Worm (Caenorhabditis elegans) whole organism, L4 larva: ENCODE results near the gene srw-67.
A peak's percentile ranks its signal among the peaks of the same experiment; 100 is the strongest.

Experiments
- F10B5.3 ChIP-seq: sonication (generic microtip); optimal IDR thresholded peaks from 2 replicates; lab custom pipeline; 2016; ENCODE audit warnings: mild to moderate bottlenecking, missing genetic modification characterization, missing compliant biosample characterization
- F26F4.8 ChIP-seq: fragments of 200-800 bp; sonication (Bioruptor generic); conservative IDR thresholded peaks from 2 replicates; pipeline ENCODE4 v1.3.6; 2022; ENCODE audit warnings: missing genetic modification characterization, missing compliant biosample characterization
- F37D6.2 ChIP-seq: sonication (generic microtip); optimal IDR thresholded peaks from 2 replicates; lab custom pipeline; 2016; ENCODE audit warnings: mild to moderate bottlenecking, missing genetic modification characterization, missing compliant biosample characterization
- Y105C5A.15 ChIP-seq: fragments of 200-800 bp; sonication (Bioruptor generic); IDR thresholded peaks from 2 replicates; pipeline ENCODE4 v1.3.6; 2022; ENCODE audit warnings: missing genetic modification characterization, missing compliant biosample characterization
- Y48G9A.11 ChIP-seq: fragments of 200-800 bp; sonication (Bioruptor generic); IDR thresholded peaks from 2 replicates; pipeline ENCODE4 v1.3.6; 2022; ENCODE audit warnings: missing genetic modification reagents, missing genetic modification characterization, missing compliant biosample characterization
- Y5F2A.4 ChIP-seq: fragments of 200-800 bp; sonication (Bioruptor generic); optimal IDR thresholded peaks from 2 replicates; lab custom pipeline; 2018; ENCODE audit warnings: mild to moderate bottlenecking, missing genetic modification characterization, missing compliant biosample characterization
- ZK337.2 ChIP-seq: fragments of 200-800 bp; sonication (Bioruptor generic); IDR thresholded peaks from 2 replicates; pipeline ENCODE4 v1.3.6; 2022; ENCODE audit warnings: missing genetic modification reagents, missing genetic modification characterization, missing compliant biosample characterization
- aha-1 ChIP-seq: fragments of 150-350 bp; peaks from one replicate; lab custom pipeline; 2014; ENCODE audit warnings: missing biosample characterization, missing genetic modification characterization
- arid-1 ChIP-seq: fragments of 200-800 bp; sonication (Bioruptor generic); conservative IDR thresholded peaks from 2 replicates; pipeline ENCODE4 v1.3.6; 2022; ENCODE audit warnings: missing genetic modification reagents, missing genetic modification characterization, missing compliant biosample characterization
- ceh-32 ChIP-seq: sonication (generic microtip); optimal IDR thresholded peaks from 2 replicates; lab custom pipeline; 2016; ENCODE audit warnings: mild to moderate bottlenecking, missing genetic modification characterization, missing compliant biosample characterization; ENCODE audit not compliant: poor library complexity
- ceh-62 ChIP-seq: sonication (generic microtip); optimal IDR thresholded peaks from 2 replicates; lab custom pipeline; 2017; ENCODE audit warnings: missing biosample characterization, missing genetic modification characterization
- ceh-82 ChIP-seq: sonication (generic microtip); optimal IDR thresholded peaks from 2 replicates; lab custom pipeline; 2017; ENCODE audit warnings: missing biosample characterization, missing genetic modification characterization
- ctbp-1 ChIP-seq: fragments of 200-800 bp; sonication (Bioruptor generic); IDR thresholded peaks from 2 replicates; pipeline ENCODE4 v1.3.6; 2022; ENCODE audit warnings: missing genetic modification reagents, missing genetic modification characterization, missing compliant biosample characterization
- daf-16 ChIP-seq, 3 experiments: sonication (generic microtip); optimal IDR thresholded peaks; 2 replicates each; lab custom pipeline; 2016 to 2017; ENCODE audit warnings: missing genetic modification characterization in 3 of 3, missing genetic modification reagents in 3 of 3, mild to moderate bottlenecking in 2 of 3, missing compliant biosample characterization in 2 of 3, missing biosample characterization in 1 of 3, moderate library complexity in 1 of 3
- daf-19 ChIP-seq: fragments of 200-800 bp; sonication (Bioruptor generic); conservative IDR thresholded peaks from 2 replicates; pipeline ENCODE4 v1.3.6; 2022; ENCODE audit warnings: missing genetic modification characterization, missing compliant biosample characterization
- dmd-8 ChIP-seq: fragments of 200-800 bp; sonication (Bioruptor generic); IDR thresholded peaks from 2 replicates; pipeline ENCODE4 v1.3.6; 2022; ENCODE audit warnings: missing genetic modification characterization, missing compliant biosample characterization
- dve-1 ChIP-seq: sonication (generic microtip); optimal IDR thresholded peaks from 2 replicates; lab custom pipeline; 2017; ENCODE audit warnings: antibody characterized with exemption, mild to moderate bottlenecking, missing genetic modification characterization, missing compliant biosample characterization; ENCODE audit not compliant: insufficient read depth
- egl-27 ChIP-seq: sonication (generic microtip); optimal IDR thresholded peaks from 3 replicates; lab custom pipeline; 2017; ENCODE audit warnings: missing biosample characterization, missing genetic modification reagents, missing genetic modification characterization
- gei-8 ChIP-seq: fragments of 200-800 bp; sonication (Bioruptor generic); optimal IDR thresholded peaks from 2 replicates; lab custom pipeline; 2018; ENCODE audit warnings: mild to moderate bottlenecking, missing genetic modification characterization, missing compliant biosample characterization
- jun-1 ChIP-seq: fragments of 150-350 bp; optimal IDR thresholded peaks from 2 replicates; lab custom pipeline; 2014; ENCODE audit warnings: missing biosample characterization, missing genetic modification reagents, missing genetic modification characterization
- lin-15B ChIP-seq: fragments of 150-350 bp; sonication (generic microtip); optimal IDR thresholded peaks from 3 replicates; lab custom pipeline; 2014; ENCODE audit warnings: missing biosample characterization, missing genetic modification characterization
- lin-38 ChIP-seq: fragments of 200-800 bp; sonication (Bioruptor generic); IDR thresholded peaks from 2 replicates; pipeline ENCODE4 v1.3.6; 2022; ENCODE audit warnings: missing genetic modification reagents, missing genetic modification characterization, missing compliant biosample characterization
- mdl-1 ChIP-seq, 2 experiments: fragments of 150-350 bp in 1 of 2; sonication (generic microtip) in 1 of 2; optimal IDR thresholded peaks; 2 replicates each; lab custom pipeline; 2014 to 2017; ENCODE audit warnings: missing biosample characterization in 2 of 2, missing genetic modification characterization in 2 of 2
- nhr-28 ChIP-seq: fragments of 150-350 bp; optimal IDR thresholded peaks from 2 replicates; lab custom pipeline; 2014; ENCODE audit warnings: missing biosample characterization, missing genetic modification characterization
- pha-4 ChIP-seq, 2 experiments: fragments of 150-350 bp in 1 of 2; fragments of 200-800 bp in 1 of 2; sonication (Bioruptor generic) in 1 of 2; IDR thresholded peaks in 1 of 2; optimal IDR thresholded peaks in 1 of 2; 2 replicates each; pipeline versions ENCODE4 v1.3.6 to Lab custom; 2014 to 2022; ENCODE audit warnings: missing genetic modification characterization in 2 of 2, missing genetic modification reagents in 2 of 2, missing biosample characterization in 1 of 2, missing compliant biosample characterization in 1 of 2
- pqm-1 ChIP-seq: sonication (generic microtip); optimal IDR thresholded peaks from 2 replicates; lab custom pipeline; 2017; ENCODE audit warnings: missing biosample characterization, missing genetic modification characterization
- rbr-2 ChIP-seq: sonication (generic microtip); optimal IDR thresholded peaks from 2 replicates; lab custom pipeline; 2016; ENCODE audit warnings: missing genotype, missing genetic modification characterization, missing compliant biosample characterization
- sdz-12 ChIP-seq: fragments of 200-800 bp; sonication (Bioruptor generic); optimal IDR thresholded peaks from 2 replicates; lab custom pipeline; 2018; ENCODE audit warnings: mild to moderate bottlenecking, missing genetic modification characterization, missing compliant biosample characterization
- set-16 ChIP-seq: fragments of 200-800 bp; sonication (Bioruptor generic); IDR thresholded peaks from 2 replicates; pipeline ENCODE4 v1.3.6; 2022; ENCODE audit warnings: missing genetic modification reagents, missing genetic modification characterization, missing compliant biosample characterization
- skn-1 ChIP-seq: fragments of 150-350 bp; optimal IDR thresholded peaks from 2 replicates; lab custom pipeline; 2014; ENCODE audit warnings: missing biosample characterization, missing genetic modification characterization
- snpc-4 ChIP-seq: fragments of 150-350 bp; optimal IDR thresholded peaks from 2 replicates; lab custom pipeline; 2014; ENCODE audit warnings: missing biosample characterization, missing genetic modification characterization
- unc-62 ChIP-seq, 3 experiments: fragments of 150-350 bp in 1 of 3; sonication (generic microtip); optimal IDR thresholded peaks in 2 of 3; peaks in 1 of 3; 1 replicate in 1 of 3; 2 replicates in 2 of 3; lab custom pipeline; 2014 to 2017; ENCODE audit warnings: missing biosample characterization in 3 of 3, missing genetic modification characterization in 3 of 3, missing genetic modification reagents in 3 of 3, missing genotype in 1 of 3
- zag-1 ChIP-seq: fragments of 150-350 bp; optimal IDR thresholded peaks from 2 replicates; lab custom pipeline; 2014; ENCODE audit warnings: missing biosample characterization, missing genetic modification characterization
- ztf-11 ChIP-seq: fragments of 150-350 bp; optimal IDR thresholded peaks from 2 replicates; lab custom pipeline; 2014; ENCODE audit warnings: missing biosample characterization, missing genetic modification characterization

The srw-67 gene

DNA sequence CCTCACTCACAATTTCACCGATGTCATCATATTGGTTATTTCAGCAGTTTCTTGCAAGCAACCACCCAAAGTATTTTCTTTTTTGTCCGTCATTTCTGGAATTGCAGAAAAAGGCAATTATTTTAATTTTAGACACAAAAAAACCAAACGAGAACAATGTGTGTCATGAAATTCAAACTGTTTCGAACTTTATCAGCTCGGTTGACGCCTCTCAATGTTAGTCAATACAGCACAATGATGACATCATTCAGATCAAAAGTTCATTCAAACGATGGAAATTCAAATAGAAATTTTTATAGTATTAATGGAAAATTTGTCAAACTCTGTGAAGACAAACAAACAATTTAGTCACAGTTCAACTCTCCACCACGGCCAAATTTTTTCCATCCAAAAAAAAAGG lies 25.5 kb upstream of the srw-67 start, which contains the start of gene fbxa-105:
Gene fbxa-105, minus strand, starts transcription at position 97 of the 400 bp plus-strand sequence.
- TF ChIP-seq zag-1 (tag; lab: Kevin White, UChicago): no peak
- no peak for TF ChIP-seq ceh-62 (tag; lab: Kevin White, UChicago)
- no peak for TF ChIP-seq daf-19
- no peak for TF ChIP-seq Y5F2A.4 (GFP tag; lab: Kevin White, UChicago)
- peak; percentile 24 for TF ChIP-seq dve-1 (tag; lab: Kevin White, UChicago)
- no peak for TF ChIP-seq lin-15B
- no peak for TF ChIP-seq F37D6.2 (tag; lab: Kevin White, UChicago)
- no peak for TF ChIP-seq arid-1 (GFP tag; lab: Robert Waterston, UW)
- no peak for TF ChIP-seq ctbp-1
- peak; percentile 26 for TF ChIP-seq nhr-28
- no peak for TF ChIP-seq F10B5.3
- no peak for TF ChIP-seq daf-16 (GFP tag; optimal IDR thresholded peaks at IDR 0.05; lab: Kevin White, UChicago)
- peak; percentile 59 for TF ChIP-seq daf-16 (tag; optimal IDR thresholded peaks at IDR 0.05; lab: Kevin White, UChicago)
- no peak for TF ChIP-seq dmd-8 (GFP tag; lab: Robert Waterston, UW)
- TF ChIP-seq pqm-1 (tag; lab: Kevin White, UChicago): peak; percentile 77
- no peak for TF ChIP-seq rbr-2 (tag; lab: Kevin White, UChicago)
- TF ChIP-seq ztf-11 (tag; lab: Kevin White, UChicago): no peak

DNA sequence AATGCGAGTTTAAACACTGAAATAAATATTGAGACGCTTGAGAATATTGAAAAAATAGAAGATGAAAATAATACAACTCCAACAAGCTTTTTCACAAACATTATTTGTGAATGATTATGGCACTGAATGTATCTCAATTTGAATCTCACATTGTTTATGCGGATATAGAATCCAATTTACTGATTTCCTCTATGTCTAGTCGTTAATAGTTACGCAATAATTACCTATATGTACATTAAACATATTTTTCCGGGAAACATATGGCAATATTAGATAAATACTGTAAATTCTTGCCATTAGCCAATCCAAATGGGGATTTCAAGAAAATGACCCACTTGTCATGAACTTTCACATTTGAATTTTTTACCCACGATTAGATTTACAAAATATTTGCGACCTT lies 22.1 kb upstream of the srw-67 start, which contains the start of gene srx-9:
Gene srx-9, minus strand, starts transcription at position 101 of the 400 bp plus-strand sequence.
- no peak for TF ChIP-seq gei-8 (GFP tag; lab: Kevin White, UChicago)
- peak in 1 of 2 experiments; percentile 2 for TF ChIP-seq unc-62 (GFP tag; optimal IDR thresholded peaks at IDR 0.05 in 1 of 2; lab: Kevin White, UChicago)
- no peak for TF ChIP-seq unc-62 (tag; optimal IDR thresholded peaks at IDR 0.05; lab: Kevin White, UChicago)

DNA sequence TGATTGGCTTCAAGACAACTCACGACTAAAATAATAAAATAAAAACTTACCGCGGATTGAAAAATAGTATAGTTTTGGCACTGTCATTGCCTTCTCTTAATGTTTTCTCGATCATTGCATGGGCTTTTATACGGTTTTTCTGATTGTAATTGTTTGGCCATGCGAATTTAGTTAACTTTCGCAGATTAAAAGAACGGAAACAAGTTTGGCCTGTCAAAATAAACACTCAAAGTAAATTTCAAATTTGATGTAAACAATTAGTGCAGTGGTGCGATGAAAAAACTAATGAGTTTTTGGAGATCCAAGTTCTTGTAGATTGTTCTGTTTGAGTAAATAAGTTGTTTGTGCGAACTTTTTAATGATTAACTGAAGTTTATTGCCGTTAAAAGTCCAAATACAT lies 18.3 kb upstream of the srw-67 start, which contains the start of gene gst-41:
Gene gst-41, minus strand, starts transcription at position 101 of the 400 bp plus-strand sequence.
- TF ChIP-seq pha-4 (GFP tag; IDR thresholded peaks at IDR 0.05; lab: Robert Waterston, UW) (no peak), pha-4 (tag; optimal IDR thresholded peaks at IDR 0.05; lab: Kevin White, UChicago) (no peak)

DNA sequence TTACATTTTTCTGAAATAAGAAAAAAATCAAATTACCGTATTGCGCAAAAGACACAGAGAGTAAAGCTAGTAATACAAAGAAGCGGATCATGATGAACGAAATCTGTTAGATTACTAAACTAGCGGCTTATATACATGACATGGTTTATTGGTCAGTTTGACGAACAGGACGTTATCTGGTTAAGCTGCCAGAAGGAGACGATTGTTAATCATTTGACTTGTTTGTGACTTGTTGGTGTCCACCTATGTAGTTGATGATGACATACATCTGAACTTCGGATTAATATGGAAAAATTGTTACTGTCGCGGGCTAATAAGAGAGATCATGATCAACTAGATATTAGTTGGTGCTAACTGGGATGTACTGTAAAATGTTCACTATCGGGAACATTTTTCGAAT lies 17.4 kb upstream of the srw-67 start, which contains the start of gene cnc-9:
Gene cnc-9, minus strand, starts transcription at position 101 of the 400 bp plus-strand sequence.
- TF ChIP-seq sdz-12 (no peak), jun-1 (tag; lab: Kevin White, UChicago) (no peak), lin-38 (GFP tag; lab: Robert Waterston, UW) (no peak), Y48G9A.11 (GFP tag; lab: Robert Waterston, UW) (no peak), Y105C5A.15 (GFP tag; lab: Robert Waterston, UW) (no peak), mdl-1 (tag; optimal IDR thresholded peaks at IDR 0.05; lab: Kevin White, UChicago) (no peak), skn-1 (tag; lab: Kevin White, UChicago) (no peak), daf-16 (GFP tag; optimal IDR thresholded peaks at IDR 0.05; lab: Kevin White, UChicago) (no peak), daf-16 (tag; optimal IDR thresholded peaks at IDR 0.05; lab: Kevin White, UChicago) (no peak), snpc-4 (tag; lab: Kevin White, UChicago) (no peak), F26F4.8 (GFP tag; lab: Robert Waterston, UW) (no peak), egl-27 (tag; lab: Kevin White, UChicago) (no peak), ceh-82 (tag; lab: Kevin White, UChicago) (no peak), ceh-32 (tag; lab: Kevin White, UChicago) (no peak), ZK337.2 (no peak), set-16 (GFP tag; lab: Robert Waterston, UW) (no peak), dve-1 (tag; lab: Kevin White, UChicago) (no peak), aha-1 (tag; lab: Kevin White, UChicago) (no peak)
